Worm (Caenorhabditis elegans) whole organism, L1 larva: ENCODE measurements around the gene T05E12.9.

Source experiments
- C16A3.4 ChIP-seq: fragments of 150-350 bp; optimal IDR thresholded peaks from 2 replicates; lab custom pipeline; 2014; ENCODE audit warnings: missing biosample characterization, missing genetic modification characterization
- C34B4.2 ChIP-seq: sonication (generic microtip); optimal IDR thresholded peaks from 2 replicates; lab custom pipeline; 2017; ENCODE audit warnings: mild to moderate bottlenecking, missing genetic modification characterization, missing compliant biosample characterization
- ceh-8 ChIP-seq: fragments of 200-800 bp; sonication (Bioruptor generic); optimal IDR thresholded peaks from 2 replicates; lab custom pipeline; 2018; ENCODE audit warnings: mild to moderate bottlenecking, missing genetic modification characterization, moderate library complexity, missing compliant biosample characterization
- ceh-88 ChIP-seq: fragments of 200-800 bp; sonication (Bioruptor generic); IDR thresholded peaks from 2 replicates; pipeline ENCODE4 v1.3.6; 2022; ENCODE audit warnings: missing genetic modification characterization, missing compliant biosample characterization
- efl-1 ChIP-seq, 4 experiments: fragments of 150-350 bp; optimal IDR thresholded peaks in 3 of 4; peaks in 1 of 4; 1 replicate in 1 of 4; 2 replicates in 3 of 4; lab custom pipeline; 2014; ENCODE audit warnings: missing biosample characterization in 2 of 4, missing genetic modification characterization in 2 of 4, missing genetic modification reagents in 2 of 4
- efl-3 ChIP-seq: fragments of 200-800 bp; sonication (Bioruptor generic); optimal IDR thresholded peaks from 2 replicates; lab custom pipeline; 2018; ENCODE audit warnings: mild to moderate bottlenecking, missing genetic modification characterization, missing compliant biosample characterization
- egl-27 ChIP-seq, 2 experiments: fragments of 150-350 bp in 1 of 2; sonication (generic microtip); optimal IDR thresholded peaks; 3 replicates each; lab custom pipeline; 2017 to 2018; ENCODE audit warnings: missing biosample characterization in 2 of 2, missing genetic modification characterization in 2 of 2, missing genetic modification reagents in 2 of 2
- elt-2 ChIP-seq: sonication (generic microtip); optimal IDR thresholded peaks from 2 replicates; lab custom pipeline; 2016; ENCODE audit warnings: missing genetic modification characterization, mild to moderate bottlenecking, inconsistent platforms, missing compliant biosample characterization, missing genetic modification reagents
- fkh-4 ChIP-seq: sonication (generic microtip); optimal IDR thresholded peaks from 2 replicates; lab custom pipeline; 2016; ENCODE audit warnings: missing compliant biosample characterization, missing genetic modification characterization, borderline replicate concordance
- hlh-4 ChIP-seq: sonication (generic microtip); optimal IDR thresholded peaks from 2 replicates; lab custom pipeline; 2016; ENCODE audit warnings: mild to moderate bottlenecking, missing genetic modification characterization, missing compliant biosample characterization
- hpl-2 ChIP-seq: fragments of 150-350 bp; optimal IDR thresholded peaks from 2 replicates; lab custom pipeline; 2014; ENCODE audit warnings: missing biosample characterization, missing genetic modification reagents, missing genetic modification characterization
- isw-1 ChIP-seq: fragments of 200-800 bp; sonication (Bioruptor generic); IDR thresholded peaks from 2 replicates; pipeline ENCODE4 v1.3.6; 2022; ENCODE audit warnings: missing genetic modification characterization, missing compliant biosample characterization
- jun-1 ChIP-seq: fragments of 150-350 bp; optimal IDR thresholded peaks from 2 replicates; lab custom pipeline; 2014; ENCODE audit warnings: missing biosample characterization, missing genetic modification reagents, missing genetic modification characterization
- lin-13 ChIP-seq: fragments of 150-350 bp; optimal IDR thresholded peaks from 2 replicates; lab custom pipeline; 2014; ENCODE audit warnings: missing biosample characterization, missing genetic modification reagents, missing genetic modification characterization
- lin-39 ChIP-seq: fragments of 150-350 bp; optimal IDR thresholded peaks from 2 replicates; lab custom pipeline; 2014; ENCODE audit warnings: missing biosample characterization, missing genetic modification reagents, missing genetic modification characterization
- nhr-12 ChIP-seq: sonication (generic microtip); optimal IDR thresholded peaks from 2 replicates; lab custom pipeline; 2017; ENCODE audit warnings: missing biosample characterization, missing genetic modification characterization
- nhr-19 ChIP-seq: fragments of 200-800 bp; sonication (Bioruptor generic); conservative IDR thresholded peaks from 2 replicates; pipeline ENCODE4 v1.3.6; 2022; ENCODE audit warnings: missing genetic modification characterization, missing compliant biosample characterization
- nhr-20 ChIP-seq: sonication (generic microtip); optimal IDR thresholded peaks from 2 replicates; lab custom pipeline; 2016; ENCODE audit warnings: mild to moderate bottlenecking, missing genetic modification characterization, missing compliant biosample characterization
- nhr-237 ChIP-seq: fragments of 150-350 bp; optimal IDR thresholded peaks from 2 replicates; lab custom pipeline; 2014; ENCODE audit warnings: missing biosample characterization, missing genetic modification characterization
- nhr-28 ChIP-seq: fragments of 150-350 bp; optimal IDR thresholded peaks from 2 replicates; lab custom pipeline; 2014; ENCODE audit warnings: missing biosample characterization, missing genetic modification characterization
- nhr-71 ChIP-seq: sonication (generic microtip); optimal IDR thresholded peaks from 2 replicates; lab custom pipeline; 2016; ENCODE audit warnings: mild to moderate bottlenecking, missing genetic modification characterization, moderate library complexity, missing compliant biosample characterization
- nhr-76 ChIP-seq: sonication (generic microtip); optimal IDR thresholded peaks from 2 replicates; lab custom pipeline; 2017; ENCODE audit warnings: missing biosample characterization, missing genetic modification characterization
- nhr-90 ChIP-seq: sonication (generic microtip); optimal IDR thresholded peaks from 2 replicates; lab custom pipeline; 2016; ENCODE audit warnings: mild to moderate bottlenecking, missing genetic modification characterization, missing compliant biosample characterization; ENCODE audit not compliant: poor library complexity
- pax-3 ChIP-seq: fragments of 200-800 bp; sonication (Bioruptor generic); optimal IDR thresholded peaks from 2 replicates; lab custom pipeline; 2018; ENCODE audit warnings: mild to moderate bottlenecking, missing genetic modification characterization, moderate library complexity, missing compliant biosample characterization
- skn-1 ChIP-seq: fragments of 150-350 bp; optimal IDR thresholded peaks from 2 replicates; lab custom pipeline; 2014; ENCODE audit warnings: missing biosample characterization, missing genetic modification characterization
- snu-23 ChIP-seq: sonication (generic microtip); optimal IDR thresholded peaks from 2 replicates; lab custom pipeline; 2016; ENCODE audit warnings: missing genetic modification characterization, missing compliant biosample characterization
- unc-130 ChIP-seq: fragments of 150-350 bp; optimal IDR thresholded peaks from 2 replicates; lab custom pipeline; 2017; ENCODE audit warnings: missing biosample characterization, missing genetic modification characterization, inconsistent platforms
- unc-62 ChIP-seq: fragments of 150-350 bp; optimal IDR thresholded peaks from 2 replicates; lab custom pipeline; 2014; ENCODE audit warnings: missing biosample characterization, missing genetic modification reagents, missing genetic modification characterization
- unc-86 ChIP-seq: sonication (generic microtip); optimal IDR thresholded peaks from 2 replicates; lab custom pipeline; 2016; ENCODE audit warnings: missing genetic modification characterization, missing compliant biosample characterization
- vab-15 ChIP-seq: sonication (generic microtip); optimal IDR thresholded peaks from 2 replicates; lab custom pipeline; 2017; ENCODE audit warnings: missing genotype, mild to moderate bottlenecking, missing genetic modification characterization, missing compliant biosample characterization
- zag-1 ChIP-seq: fragments of 150-350 bp; optimal IDR thresholded peaks from 2 replicates; lab custom pipeline; 2014; ENCODE audit warnings: missing biosample characterization, missing genetic modification characterization
- ztf-4 ChIP-seq: fragments of 150-350 bp; optimal IDR thresholded peaks from 2 replicates; lab custom pipeline; 2014; ENCODE audit warnings: missing biosample characterization, missing genetic modification characterization

Gene T05E12.9

ce11 chrV:17098669-17099068 lies 16.1 kb upstream of the T05E12.9 start, which contains the start of the genes ZK218.3 and ZK218.4:
Gene ZK218.3 (minus strand): TSS chrV:17098769.
Gene ZK218.4 (plus strand): TSS chrV:17098854.
- no peak for TF ChIP-seq hpl-2 (GFP tag; lab: Kevin White, UChicago)
- TF ChIP-seq ceh-8 (GFP tag; lab: Kevin White, UChicago): no peak
- TF ChIP-seq unc-62: no peak
- TF ChIP-seq efl-1 (optimal IDR thresholded peaks at IDR 0.05; lab: Kevin White, UChicago): no peak
- peak in 1 of 2 experiments; percentile 34 for TF ChIP-seq efl-1 (GFP tag; optimal IDR thresholded peaks at IDR 0.05 in 1 of 2; lab: Kevin White, UChicago)
- no peak for TF ChIP-seq ceh-88 (GFP tag; lab: Robert Waterston, UW)
- TF ChIP-seq fkh-4 (tag; lab: Kevin White, UChicago): no peak

DNA sequence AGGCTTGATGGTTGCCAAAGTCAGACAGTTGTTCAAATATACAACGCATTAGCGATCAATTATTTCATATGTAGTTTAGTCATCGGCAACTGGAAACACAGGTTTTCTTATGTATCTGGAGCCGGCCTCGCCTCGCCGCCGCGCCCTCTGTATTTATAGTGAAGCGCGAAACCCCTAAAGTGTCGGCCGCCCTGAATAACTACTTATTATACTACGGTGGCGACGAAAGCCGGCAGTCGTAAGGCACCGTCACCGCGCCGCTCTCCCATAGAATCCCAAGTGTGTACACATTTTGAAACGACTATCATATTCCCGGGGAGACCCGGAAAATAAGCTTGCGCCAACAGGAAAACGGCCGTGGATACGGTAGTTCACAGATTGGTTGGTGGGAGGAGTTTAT lies 11.9 kb upstream of the T05E12.9 start:
- TF ChIP-seq snu-23 (GFP tag; lab: Kevin White, UChicago) (no peak), egl-27 (tag; optimal IDR thresholded peaks at IDR 0.05; lab: Kevin White, UChicago) (no peak), efl-1 (optimal IDR thresholded peaks at IDR 0.05; lab: Kevin White, UChicago) (no peak), efl-1 (GFP tag; optimal IDR thresholded peaks at IDR 0.05 in 1 of 2; lab: Kevin White, UChicago) (no peak), nhr-237 (tag; lab: Kevin White, UChicago) (no peak), jun-1 (tag; lab: Kevin White, UChicago) (no peak), C34B4.2 (tag; lab: Kevin White, UChicago) (no peak), pax-3 (tag; lab: Kevin White, UChicago) (no peak), ztf-4 (tag; lab: Kevin White, UChicago) (no peak), nhr-90 (tag; lab: Kevin White, UChicago) (no peak), unc-86 (tag; lab: Kevin White, UChicago) (no peak), nhr-19 (no peak), efl-3 (GFP tag; lab: Kevin White, UChicago) (no peak), lin-13 (GFP tag; lab: Kevin White, UChicago) (no peak), fkh-4 (tag; lab: Kevin White, UChicago) (no peak), vab-15 (tag; lab: Kevin White, UChicago) (no peak), skn-1 (tag; lab: Kevin White, UChicago) (no peak), lin-39 (tag; lab: Kevin White, UChicago) (no peak)
- TF ChIP-seq, all 84 proteins: peak for 0

DNA sequence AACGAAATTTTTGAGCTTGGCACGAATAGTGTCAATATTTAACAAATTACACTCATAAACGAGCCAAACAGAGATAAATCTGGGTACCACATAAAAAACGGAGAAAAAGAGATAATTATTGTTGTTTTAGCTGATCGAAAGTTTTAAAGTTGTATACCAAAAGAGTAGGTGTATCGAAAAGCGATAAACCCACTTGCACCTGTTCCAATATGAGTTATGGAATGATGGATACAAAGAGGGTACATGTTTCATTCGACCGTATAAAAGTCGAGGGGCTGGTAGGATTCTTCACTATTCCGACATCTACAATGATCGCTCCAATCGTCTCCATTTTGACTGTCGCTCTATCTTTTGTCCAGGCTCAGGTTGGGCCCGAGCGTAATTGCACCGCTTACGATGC lies 9.6 kb upstream of the T05E12.9 start, which contains the start of gene ZK218.1:
Gene ZK218.1, plus strand, starts transcription at position 301 of the 400 bp plus-strand sequence.
- TF ChIP-seq efl-1 (optimal IDR thresholded peaks at IDR 0.05; lab: Kevin White, UChicago) (no peak), efl-1 (GFP tag; optimal IDR thresholded peaks at IDR 0.05 in 1 of 2; lab: Kevin White, UChicago) (peak in 1 of 2 experiments; percentile 35), nhr-20 (tag; lab: Kevin White, UChicago) (no peak)
- TF ChIP-seq, all 84 proteins: peak for 1

DNA sequence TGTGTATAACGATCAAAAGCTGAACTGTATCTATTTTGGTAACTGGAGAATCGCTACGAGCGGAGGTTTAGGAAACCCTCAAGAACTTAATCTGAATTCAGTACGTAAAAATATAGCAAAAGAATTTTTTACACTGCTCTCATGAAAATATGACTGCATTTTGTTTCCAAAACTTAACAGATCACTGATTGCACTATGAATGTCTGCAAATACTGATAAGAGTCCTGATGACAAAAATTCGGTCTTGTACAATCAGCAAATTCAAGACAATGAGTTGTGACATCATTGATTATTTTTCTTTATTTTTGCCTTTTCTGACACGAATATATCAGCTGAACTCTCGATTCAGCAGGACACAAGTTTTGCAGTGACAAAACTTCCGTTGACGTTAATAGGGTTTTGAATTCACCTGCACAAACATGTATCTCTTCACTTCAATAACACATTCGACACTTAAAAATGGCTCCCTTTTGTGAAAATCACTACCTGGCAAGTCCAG lies 7.4 kb upstream of the T05E12.9 start, which contains the start of gene srh-237:
Gene srh-237, plus strand, starts transcription at position 449 of the 499 bp plus-strand sequence.
- TF ChIP-seq elt-2 (tag; lab: Kevin White, UChicago) (peak; percentile 74), isw-1 (no peak)

- no peak for TF ChIP-seq ztf-4 (tag; lab: Kevin White, UChicago)
- no peak for TF ChIP-seq nhr-28 (tag; lab: Kevin White, UChicago)
- no peak for TF ChIP-seq unc-130 (tag; lab: Kevin White, UChicago)
Observed at ce11 chrV:17089342-17089741, 6.7 kb upstream of the T05E12.9 start, which contains the start of gene T05E12.6. Gene T05E12.6 (minus strand): TSS chrV:17089442.

DNA sequence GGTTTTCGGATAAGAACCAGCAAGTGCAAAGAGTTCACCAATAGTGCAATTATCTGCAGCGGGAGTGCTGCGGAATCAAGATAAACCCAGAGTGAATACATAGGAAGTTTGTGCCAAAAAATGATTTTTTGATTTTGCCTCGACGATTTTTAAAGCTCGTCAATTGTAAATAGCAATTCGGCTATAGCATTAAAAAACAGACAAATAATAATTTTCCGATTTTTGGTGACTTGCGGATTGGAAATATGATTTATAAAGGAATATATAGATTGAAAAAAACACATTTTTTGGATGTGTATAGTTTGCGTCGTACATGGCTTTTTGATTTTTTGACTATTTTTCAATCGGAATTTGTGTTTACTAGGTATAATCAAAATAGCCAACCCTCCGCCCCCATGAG lies 2.8 kb downstream of the T05E12.9 start, which contains the start of gene srw-20:
Gene srw-20, minus strand, starts transcription at position 101 of the 400 bp plus-strand sequence.
- TF ChIP-seq hlh-4 (tag; lab: Kevin White, UChicago) (no peak), C16A3.4 (tag; lab: Kevin White, UChicago) (no peak), nhr-71 (no peak), nhr-76 (tag; lab: Kevin White, UChicago) (no peak), nhr-12 (tag; lab: Kevin White, UChicago) (no peak), hpl-2 (GFP tag; lab: Kevin White, UChicago) (no peak), zag-1 (no peak)
